Worm (Caenorhabditis elegans): Measurements from ENCODE around the gene sri-53.
A peak's percentile ranks its signal among the peaks of the same experiment; 100 is the strongest.

The sri-53 gene

DNA sequence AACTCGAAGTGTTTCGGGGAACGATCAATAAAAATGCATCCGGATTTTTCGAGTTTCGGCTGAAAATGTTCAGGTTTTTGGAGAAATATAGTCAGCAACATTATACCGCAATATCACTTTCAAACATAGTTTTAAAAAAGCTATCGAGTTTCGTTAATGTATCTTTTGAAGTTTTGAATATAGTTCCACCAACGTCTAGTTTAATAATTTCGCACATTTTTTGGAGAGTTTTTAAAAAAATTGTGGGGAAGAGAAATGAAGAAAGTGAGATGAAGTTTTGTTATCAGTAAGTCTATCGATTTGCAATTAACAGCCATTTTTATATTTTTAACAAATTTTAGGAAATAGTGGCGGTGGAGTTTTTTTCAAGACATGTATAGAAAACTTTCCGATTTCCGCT lies 23.4 kb upstream of the sri-53 start, which contains the start of gene ZC239.17:
ZC239.17 (minus strand) TSS at position 101 of the 400 bp plus-strand sequence.
- TF ChIP-seq pag-3 (tag; optimal IDR thresholded peaks at IDR 0.05; ENCODE audit: borderline replicate concordance, insufficient read depth) (no peak), alr-1 (tag; optimal IDR thresholded peaks at IDR 0.05; ENCODE audit: borderline replicate concordance) (no peak)

DNA sequence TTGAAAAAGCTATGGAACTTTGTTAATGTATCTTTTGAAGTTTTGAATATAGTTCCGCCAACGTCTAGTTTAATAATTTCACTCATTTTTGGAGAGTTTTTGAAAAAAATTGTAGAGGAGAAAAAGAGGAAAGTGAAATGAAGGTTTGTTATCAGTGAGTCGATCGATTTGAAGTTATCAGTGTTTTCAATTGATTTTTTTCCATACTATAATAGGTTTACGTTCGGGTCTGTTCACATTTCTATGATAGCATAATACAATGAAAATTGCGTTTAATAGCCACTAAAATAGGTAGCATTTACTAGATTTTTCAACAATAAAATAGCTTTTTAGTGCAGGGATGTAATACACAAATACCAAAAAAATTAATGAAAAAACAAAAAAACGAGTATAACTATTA lies 22.8 kb upstream of the sri-53 start, which contains the start of gene ZC239.16:
ZC239.16 (minus strand) TSS at position 120 of the 400 bp plus-strand sequence.
- TF ChIP-seq elt-2 (tag; optimal IDR thresholded peaks at IDR 0.05) (peak; percentile 44), ztf-4 (tag; optimal IDR thresholded peaks at IDR 0.05) (no peak)

DNA sequence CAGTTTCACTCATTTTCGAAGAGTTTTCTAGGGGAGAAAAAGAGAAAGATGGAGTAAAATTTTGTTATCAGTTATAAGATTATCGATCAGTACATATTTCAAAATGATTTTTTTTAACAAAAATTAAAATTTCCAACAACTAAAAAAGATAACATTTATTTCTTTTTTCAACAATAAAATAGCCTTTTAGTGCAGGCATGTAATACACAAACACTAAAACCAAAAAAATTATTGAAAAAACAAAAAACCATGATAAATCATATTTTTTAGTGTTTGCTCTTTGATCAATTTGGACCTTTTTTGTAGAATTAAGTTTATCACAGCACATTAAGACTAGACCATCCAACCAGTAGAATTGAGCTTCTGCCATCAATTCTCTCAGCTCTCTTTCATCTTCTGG lies 22.2 kb upstream of the sri-53 start, which contains the start of gene ZC239.15:
ZC239.15 (minus strand) TSS at position 101 of the 400 bp plus-strand sequence.
- TF ChIP-seq rnt-1 (tag; optimal IDR thresholded peaks at IDR 0.05) (no peak), fkh-4 (tag; optimal IDR thresholded peaks at IDR 0.05; ENCODE audit: borderline replicate concordance) (no peak), pag-3 (tag; optimal IDR thresholded peaks at IDR 0.05; ENCODE audit: borderline replicate concordance, insufficient read depth) (no peak), alr-1 (tag; optimal IDR thresholded peaks at IDR 0.05; ENCODE audit: borderline replicate concordance) (no peak), nhr-90 (tag; optimal IDR thresholded peaks at IDR 0.05; ENCODE audit: poor library complexity) (no peak), sox-4 (tag; optimal IDR thresholded peaks at IDR 0.05) (no peak), jun-1 (tag; optimal IDR thresholded peaks at IDR 0.05) (no peak), pax-3 (tag; optimal IDR thresholded peaks at IDR 0.05) (no peak), unc-62 (GFP tag; optimal IDR thresholded peaks at IDR 0.05) (no peak), efl-1 (optimal IDR thresholded peaks at IDR 0.05) (no peak), efl-1 (GFP tag; optimal IDR thresholded peaks at IDR 0.05 in 1 of 2) (no peak), Y116A8C.19 (tag; optimal IDR thresholded peaks at IDR 0.05; ENCODE audit: borderline replicate concordance) (no peak), skn-1 (tag; optimal IDR thresholded peaks at IDR 0.05) (no peak), hpl-2 (GFP tag; optimal IDR thresholded peaks at IDR 0.05) (no peak), isw-1 (GFP tag; IDR thresholded peaks at IDR 0.05) (no peak), F16B12.6 (tag; optimal IDR thresholded peaks at IDR 0.05) (no peak), fos-1 (tag; optimal IDR thresholded peaks at IDR 0.05) (no peak), dsc-1 (tag; optimal IDR thresholded peaks at IDR 0.05) (no peak), unc-86 (tag; optimal IDR thresholded peaks at IDR 0.05) (no peak), ces-1 (GFP tag; optimal IDR thresholded peaks at IDR 0.05) (no peak)

DNA sequence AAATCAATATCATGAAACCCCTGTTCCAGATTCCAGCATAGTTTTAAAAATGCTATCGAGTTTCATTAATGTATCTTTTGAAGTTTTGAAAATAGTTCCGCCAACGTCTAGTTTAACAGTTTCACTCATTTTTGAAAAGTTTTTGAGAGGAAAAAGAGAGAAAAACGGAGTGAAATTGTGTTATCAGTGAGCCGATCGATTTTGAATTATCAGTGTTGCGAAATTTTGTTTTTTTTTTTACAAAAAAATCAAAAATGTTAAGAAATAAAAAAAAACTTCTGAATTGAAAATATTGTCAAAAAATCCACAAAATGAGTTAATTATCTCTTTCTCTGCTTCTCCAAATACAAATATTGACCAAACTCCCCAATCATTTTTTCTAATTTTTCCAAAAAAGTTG lies 20.3 kb upstream of the sri-53 start, which contains the start of gene ZC239.13:
ZC239.13 (minus strand) TSS at position 154 of the 400 bp plus-strand sequence.
- TF ChIP-seq elt-2 (tag; optimal IDR thresholded peaks at IDR 0.05) (peak; percentile 21), grh-1 (GFP tag; IDR thresholded peaks at IDR 0.05) (no peak)

DNA sequence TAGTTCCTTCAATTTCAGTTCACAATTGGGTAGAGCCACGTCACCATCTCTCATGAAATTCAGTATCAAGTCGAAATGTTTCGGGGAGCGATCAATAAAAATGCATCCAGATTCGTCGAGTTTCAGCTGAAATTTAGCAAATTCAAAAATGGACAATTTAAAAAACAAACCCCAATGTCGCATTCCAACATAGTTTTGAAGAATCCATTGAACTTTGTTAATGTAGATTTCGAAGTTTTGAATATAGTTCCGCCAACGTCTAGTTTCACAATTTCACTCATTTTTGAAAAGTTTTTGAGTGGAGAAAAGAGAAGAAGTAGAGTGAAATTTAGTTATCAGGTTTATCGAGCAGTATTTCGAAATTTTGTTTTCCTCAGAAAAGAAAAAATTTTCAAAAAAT lies 19.3 kb upstream of the sri-53 start, which contains the start of gene ZC239.14:
ZC239.14 (minus strand) TSS at position 305 of the 400 bp plus-strand sequence.
- TF ChIP-seq ces-1 (GFP tag; optimal IDR thresholded peaks at IDR 0.05) (no peak), ceh-82 (tag; optimal IDR thresholded peaks at IDR 0.05) (no peak), unc-30 (tag; optimal IDR thresholded peaks at IDR 0.05) (no peak), ztf-4 (tag; optimal IDR thresholded peaks at IDR 0.05) (no peak), ceh-63 (GFP tag; optimal IDR thresholded peaks at IDR 0.05) (no peak), hlh-17 (GFP tag; optimal IDR thresholded peaks at IDR 0.05; ENCODE audit: borderline replicate concordance) (no peak), nhr-47 (tag; optimal IDR thresholded peaks at IDR 0.05) (no peak), nhr-84 (tag; optimal IDR thresholded peaks at IDR 0.05) (no peak), C16A3.4 (tag; optimal IDR thresholded peaks at IDR 0.05) (no peak), pax-3 (tag; optimal IDR thresholded peaks at IDR 0.05) (no peak), unc-62 (GFP tag; optimal IDR thresholded peaks at IDR 0.05) (no peak)

DNA sequence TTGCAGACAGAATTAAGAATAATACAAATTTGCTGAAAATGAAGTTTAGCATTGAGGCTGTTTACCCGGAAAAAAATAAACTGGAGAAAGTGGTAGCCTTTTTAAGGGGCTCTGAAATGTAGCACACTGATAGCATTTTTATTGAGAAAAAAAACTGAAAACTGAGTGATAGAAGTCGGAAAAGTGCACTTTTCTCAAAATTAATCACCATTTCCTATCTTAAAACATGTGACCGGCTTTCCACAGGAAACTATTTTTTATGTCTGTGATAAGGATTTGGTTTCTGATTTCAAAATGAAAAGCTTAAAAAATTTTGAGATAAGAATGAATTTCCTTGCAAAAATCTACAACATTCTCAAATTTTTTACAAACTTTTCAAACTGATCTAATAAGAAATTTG lies 18.3 kb upstream of the sri-53 start, which contains the start of gene ZC239.22:
ZC239.22 (minus strand) TSS at position 101 of the 400 bp plus-strand sequence.
- no peak for TF ChIP-seq pag-3 (tag; optimal IDR thresholded peaks at IDR 0.05; ENCODE audit: borderline replicate concordance, insufficient read depth)
- TF ChIP-seq nhr-90 (tag; optimal IDR thresholded peaks at IDR 0.05; ENCODE audit: poor library complexity), result no peak
- TF ChIP-seq nhr-19 (GFP tag; conservative IDR thresholded peaks at IDR 0.05), result no peak
- TF ChIP-seq snpc-4 (tag; optimal IDR thresholded peaks at IDR 0.05), result no peak
